Fruit fly (Drosophila melanogaster): ENCODE data around the gene Sk2.

- TF ChIP-seq insv (optimal IDR thresholded peaks at IDR 0.05) (no peak), psq (optimal IDR thresholded peaks at IDR 0.05) (no peak), h (optimal IDR thresholded peaks at IDR 0.05) (no peak)
Measured at dm6 chr3L:3098778-3099429, 52.0 kb downstream of the Sk2 start.

Data from Kc167 (cell line).